Worm (Caenorhabditis elegans) whole organism, L4 larva: ENCODE data around the gene Y50E8A.1.

Source experiments
- daf-19 ChIP-seq: fragments of 200-800 bp; sonication (Bioruptor generic); conservative IDR thresholded peaks from 2 replicates; pipeline ENCODE4 v1.3.6; 2022; ENCODE audit warnings: missing genetic modification characterization, missing compliant biosample characterization
- nhr-102 ChIP-seq: sonication (generic microtip); optimal IDR thresholded peaks from 2 replicates; lab custom pipeline; 2016; ENCODE audit warnings: mild to moderate bottlenecking, missing genetic modification characterization, moderate library complexity, missing compliant biosample characterization
- skn-1 ChIP-seq: fragments of 150-350 bp; optimal IDR thresholded peaks from 2 replicates; lab custom pipeline; 2014; ENCODE audit warnings: missing biosample characterization, missing genetic modification characterization

Y50E8A.1 gene

ce11 chrV:14773048-14773447 is 46.4 kb downstream of the Y50E8A.1 start, which contains the start of gene haf-7 (continued):
- TF ChIP-seq daf-19 (GFP tag; lab: Robert Waterston, UW), result no peak
- TF ChIP-seq nhr-102 (tag; lab: Kevin White, UChicago), result no peak
- no peak for TF ChIP-seq skn-1 (tag; lab: Kevin White, UChicago)
